Fruit fly (Drosophila melanogaster): ENCODE measurements around the gene CG42827.
A peak's percentile ranks its signal among the peaks of the same experiment; 100 is the strongest.

CG42827 gene

dm6 chr3R:23372624-23373023, at the start of gene CG42827:
Gene CG42827 (plus strand): TSS chr3R:23372924.
- no peak for TF ChIP-seq CG8478 (optimal IDR thresholded peaks at IDR 0.05)
- no peak for TF ChIP-seq CTCF (optimal IDR thresholded peaks at IDR 0.05)

dm6 chr3R:23323639-23324350, 48.9 kb upstream of the CG42827 start:
- no peak for TF ChIP-seq CTCF (optimal IDR thresholded peaks at IDR 0.05)
- TF ChIP-seq CG8478 (optimal IDR thresholded peaks at IDR 0.05) = no peak

dm6 chr3R:23325710-23326109, 47.0 kb upstream of the CG42827 start:
- TF ChIP-seq CTCF (optimal IDR thresholded peaks at IDR 0.05) (no peak), CG8478 (optimal IDR thresholded peaks at IDR 0.05) (no peak)

dm6 chr3R:23326292-23326691, 46.4 kb upstream of the CG42827 start:
- no peak for TF ChIP-seq CG8478 (optimal IDR thresholded peaks at IDR 0.05)
- no peak for TF ChIP-seq CTCF (optimal IDR thresholded peaks at IDR 0.05)

- TF ChIP-seq CG8478 (optimal IDR thresholded peaks at IDR 0.05) (no peak), CTCF (optimal IDR thresholded peaks at IDR 0.05) (no peak)
Observed at dm6 chr3R:23327707-23328106, 45.0 kb upstream of the CG42827 start.

DNA sequence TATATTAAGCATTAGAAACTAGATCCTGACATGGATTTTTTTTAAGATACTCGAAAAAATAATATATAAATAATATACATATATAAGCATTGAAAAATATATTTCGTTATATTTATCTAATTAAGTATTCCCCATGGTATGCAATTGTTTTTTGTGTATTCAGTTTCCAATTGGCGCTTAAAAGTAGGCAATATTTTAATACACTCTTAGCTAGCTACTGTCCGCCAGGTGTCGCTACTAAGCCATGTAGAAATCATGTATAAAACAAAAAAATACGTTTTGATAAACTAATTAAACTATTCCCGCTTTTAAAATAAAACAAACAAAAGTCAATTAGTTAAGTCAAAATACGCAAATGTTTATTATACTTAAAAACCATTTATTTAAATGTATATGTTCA, 41.4 kb upstream of the CG42827 start:
- TF ChIP-seq CTCF (optimal IDR thresholded peaks at IDR 0.05) (peak; percentile 74 to 93), CG8478 (optimal IDR thresholded peaks at IDR 0.05) (no peak)

DNA sequence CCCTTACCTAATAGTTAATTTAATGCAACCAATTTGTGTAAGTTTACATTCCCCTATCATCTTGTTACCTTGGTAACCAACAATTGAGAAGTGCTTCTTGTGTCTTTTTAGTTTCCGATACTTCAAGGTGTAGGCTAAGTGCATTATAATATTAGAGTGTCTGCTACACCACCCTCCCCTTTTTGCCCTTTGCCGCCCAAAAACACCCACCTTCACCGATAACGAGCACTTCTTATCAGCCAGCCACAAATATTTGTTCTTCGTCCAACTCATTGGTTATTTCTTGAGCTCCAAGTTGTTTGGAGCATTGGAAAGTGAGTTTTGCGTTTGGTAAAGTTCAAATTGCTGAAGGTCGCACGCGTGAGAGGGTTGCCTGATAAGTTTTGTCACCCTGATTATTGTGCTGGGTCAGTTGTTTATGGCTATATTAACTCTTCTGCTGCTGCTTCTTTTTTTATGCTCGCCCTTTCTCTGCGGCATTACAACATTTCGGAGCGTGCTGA, 40.8 kb upstream of the CG42827 start:
- no peak for TF ChIP-seq CG8478 (optimal IDR thresholded peaks at IDR 0.05)
- no peak for TF ChIP-seq CTCF (optimal IDR thresholded peaks at IDR 0.05)

DNA sequence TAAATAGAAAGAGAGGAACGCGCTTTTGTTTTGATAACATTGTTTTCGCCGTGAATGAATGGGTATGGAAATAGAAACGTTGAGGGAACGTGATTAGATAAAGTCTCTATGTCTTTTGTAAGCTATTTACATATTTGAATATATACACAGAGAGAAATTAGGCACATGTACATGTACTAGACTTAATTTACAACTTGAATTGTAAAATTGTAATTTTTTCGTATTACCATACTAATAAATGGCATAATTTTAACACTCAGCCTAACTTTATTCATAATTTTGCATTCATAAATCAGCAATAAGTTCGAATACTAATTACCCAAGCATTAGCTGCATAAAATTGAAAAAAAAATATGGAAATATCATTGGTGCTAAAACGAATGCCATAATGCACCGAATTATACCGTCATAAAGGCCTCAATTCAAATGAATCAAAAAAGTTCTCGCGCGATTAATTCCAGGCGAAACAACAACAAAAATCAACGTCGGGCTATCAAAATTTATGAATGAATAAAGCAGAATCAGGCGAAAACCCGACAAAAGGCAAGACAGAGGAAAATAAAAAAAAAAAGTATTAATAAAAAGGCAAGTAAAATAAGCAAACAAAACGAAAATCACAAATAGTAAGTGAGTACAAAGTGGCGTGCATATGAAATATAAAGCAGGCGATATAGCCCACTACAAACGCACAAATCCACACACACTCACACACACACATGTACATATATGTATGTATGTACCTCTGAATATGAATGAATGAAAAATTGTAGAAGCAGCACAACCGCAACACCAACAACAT, 40.0 kb upstream of the CG42827 start:
- no peak for TF ChIP-seq CTCF (optimal IDR thresholded peaks at IDR 0.05)
- no peak for TF ChIP-seq CG8478 (optimal IDR thresholded peaks at IDR 0.05)

dm6 chr3R:23333334-23334035, 39.2 kb upstream of the CG42827 start:
- TF ChIP-seq CTCF (optimal IDR thresholded peaks at IDR 0.05) (no peak), CG8478 (optimal IDR thresholded peaks at IDR 0.05) (no peak)

DNA sequence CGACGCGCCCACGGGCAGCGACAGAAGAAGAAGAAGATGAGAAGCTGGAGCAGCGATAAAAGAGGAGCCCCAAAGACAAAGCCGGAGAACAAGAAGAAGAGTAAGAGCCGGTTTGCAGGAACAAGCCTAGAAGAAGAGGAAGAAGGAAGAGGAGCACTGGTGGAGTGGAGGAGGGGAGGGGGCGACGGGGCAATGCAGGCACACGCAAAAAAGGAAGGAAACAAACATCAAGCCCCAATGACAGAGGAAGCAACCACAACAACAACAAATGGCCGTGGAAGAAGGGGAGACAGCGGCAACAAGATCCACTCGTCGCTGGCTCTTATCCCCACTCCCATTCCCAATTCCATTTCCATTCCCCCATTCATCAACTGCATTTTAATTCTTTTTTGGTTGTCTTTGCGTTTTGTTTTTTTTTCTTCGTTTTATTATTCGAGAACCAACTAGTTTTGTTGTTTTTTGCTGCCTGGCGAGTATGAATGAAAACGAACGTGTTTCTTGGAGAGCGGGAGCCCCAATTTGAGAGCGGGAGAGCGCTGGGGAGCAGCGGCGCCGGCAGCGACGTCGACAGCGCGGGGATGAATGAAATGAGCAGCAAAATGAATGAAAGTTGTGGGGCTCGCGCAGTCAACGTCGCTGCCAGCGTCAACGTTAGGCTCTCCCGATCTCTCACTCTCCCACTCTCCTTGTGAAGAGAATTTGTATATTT, 38.5 kb upstream of the CG42827 start:
- TF ChIP-seq CTCF (optimal IDR thresholded peaks at IDR 0.05) (no peak), CG8478 (optimal IDR thresholded peaks at IDR 0.05) (no peak)

- TF ChIP-seq CTCF (optimal IDR thresholded peaks at IDR 0.05) (no peak), CG8478 (optimal IDR thresholded peaks at IDR 0.05) (no peak)
Observed at dm6 chr3R:23334866-23335265, 37.9 kb upstream of the CG42827 start.

DNA sequence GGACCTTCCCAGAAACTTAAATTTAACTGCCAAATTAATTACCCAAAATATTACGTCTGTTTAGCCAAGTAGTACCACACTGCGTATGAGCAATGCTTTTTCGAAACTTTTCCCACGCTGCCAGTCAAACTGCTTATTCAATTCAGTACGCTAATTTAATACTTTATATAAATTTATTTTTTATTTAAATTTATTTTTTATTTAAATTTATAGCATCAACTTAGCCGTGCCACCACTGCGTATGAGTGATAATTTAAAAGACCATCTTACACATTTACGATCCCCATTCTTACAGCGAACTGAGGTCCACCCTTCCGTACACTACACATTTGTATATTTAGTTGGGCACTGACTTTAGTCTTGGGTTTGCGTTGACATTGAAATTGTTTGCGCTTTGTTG, 37.1 kb upstream of the CG42827 start:
- TF ChIP-seq CTCF (optimal IDR thresholded peaks at IDR 0.05) (no peak), CG8478 (optimal IDR thresholded peaks at IDR 0.05) (no peak)

dm6 chr3R:23336513-23336912, 36.2 kb upstream of the CG42827 start:
- TF ChIP-seq CTCF (optimal IDR thresholded peaks at IDR 0.05) (no peak), CG8478 (optimal IDR thresholded peaks at IDR 0.05) (no peak)

DNA sequence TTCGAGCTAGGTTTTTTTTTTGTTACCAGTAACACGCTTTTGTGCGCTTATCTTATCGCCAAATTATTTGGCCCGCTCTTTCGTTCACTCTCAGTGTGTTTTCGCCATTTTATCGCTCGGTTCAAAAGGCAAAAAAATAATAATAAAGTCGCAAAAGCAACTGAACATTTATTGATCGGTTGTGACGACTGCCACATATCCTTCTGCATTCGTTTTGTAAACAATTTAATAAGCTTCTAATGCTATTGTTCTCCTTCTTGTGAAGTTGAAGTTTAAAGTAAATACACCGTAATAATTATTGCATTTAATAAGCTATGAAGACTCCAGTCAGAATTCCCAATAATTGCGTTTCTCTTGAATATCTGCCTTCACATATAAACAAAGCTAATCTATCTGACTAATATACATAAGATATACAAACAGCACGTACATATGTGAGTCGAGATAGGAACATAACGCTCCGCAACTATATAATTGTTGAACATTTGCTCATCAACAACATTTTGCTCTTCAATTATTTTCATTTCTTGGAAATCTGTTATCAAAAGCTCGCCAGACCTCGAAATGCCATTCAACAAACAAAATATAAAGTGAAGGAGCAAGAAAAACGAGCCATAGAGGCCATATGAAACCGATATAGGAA, 35.4 kb upstream of the CG42827 start:
- TF ChIP-seq CTCF (optimal IDR thresholded peaks at IDR 0.05) (no peak), CG8478 (optimal IDR thresholded peaks at IDR 0.05) (no peak)

Measured in S2 (cell line).